Fruit fly (Drosophila melanogaster) whole organism, embryonic: ENCODE data around the gene AhcyL1.

Source experiments
- Ada2b ChIP-seq: fragments of 200-800 bp; sonication (Bioruptor generic); IDR thresholded peaks from 2 replicates; pipeline ENCODE4 v1.3.6; 2022; ENCODE audit warnings: missing biosample characterization, missing genetic modification characterization
- Blimp-1 ChIP-seq: fragments of 200-800 bp; sonication (Bioruptor generic); optimal IDR thresholded peaks from 3 replicates; lab custom pipeline; 2018; ENCODE audit warnings: missing biosample characterization, missing genetic modification characterization, mild to moderate bottlenecking, moderate library complexity, missing genetic modification reagents
- CG10979 ChIP-seq: fragments of 200-800 bp; sonication (Bioruptor generic); optimal IDR thresholded peaks from 2 replicates; lab custom pipeline; 2018; ENCODE audit warnings: missing biosample characterization, mild to moderate bottlenecking, missing genetic modification characterization, moderate library complexity
- CG11696 ChIP-seq: fragments of 200-800 bp; sonication (Bioruptor generic); IDR thresholded peaks from 2 replicates; pipeline ENCODE4 v1.3.6; 2022; ENCODE audit warnings: missing biosample characterization, missing genetic modification characterization
- CG11723 ChIP-seq: fragments of 200-800 bp; sonication (Bioruptor generic); optimal IDR thresholded peaks from 2 replicates; lab custom pipeline; 2017; ENCODE audit warnings: missing biosample characterization, mild to moderate bottlenecking, missing genetic modification characterization
- CG12071 ChIP-seq: fragments of 200-800 bp; sonication (Bioruptor generic); optimal IDR thresholded peaks from 3 replicates; lab custom pipeline; 2018; ENCODE audit warnings: missing biosample characterization, mild to moderate bottlenecking, missing genetic modification characterization
- CG12391 ChIP-seq: fragments of 200-800 bp; sonication (Bioruptor generic); optimal IDR thresholded peaks from 3 replicates; lab custom pipeline; 2018; ENCODE audit warnings: missing biosample characterization, mild to moderate bottlenecking, missing genetic modification characterization, moderate library complexity
- CG14014 ChIP-seq: fragments of 200-800 bp; sonication (Bioruptor generic); IDR thresholded peaks from 2 replicates; pipeline ENCODE4 v1.3.6; 2022; ENCODE audit warnings: missing biosample characterization, missing genetic modification characterization
- CG14667 ChIP-seq: fragments of 200-800 bp; sonication (Bioruptor generic); IDR thresholded peaks from 2 replicates; pipeline ENCODE4 v1.3.6; 2022; ENCODE audit warnings: missing biosample characterization, missing genetic modification characterization
- CG1529 ChIP-seq: fragments of 200-800 bp; sonication (Bioruptor generic); optimal IDR thresholded peaks from 3 replicates; lab custom pipeline; 2018; ENCODE audit warnings: missing biosample characterization, missing genetic modification characterization
- CG15479 ChIP-seq: fragments of 200-800 bp; sonication (Bioruptor generic); optimal IDR thresholded peaks from 3 replicates; lab custom pipeline; 2019; ENCODE audit warnings: missing biosample characterization, mild to moderate bottlenecking, missing genetic modification characterization, moderate library complexity
- CG18262 ChIP-seq: fragments of 200-800 bp; optimal IDR thresholded peaks from 3 replicates; lab custom pipeline; 2019; ENCODE audit warnings: missing biosample characterization, mild to moderate bottlenecking, missing genetic modification characterization, moderate library complexity
- CG18619 ChIP-seq: fragments of 200-800 bp; sonication (Bioruptor generic); optimal IDR thresholded peaks from 3 replicates; lab custom pipeline; 2017; ENCODE audit warnings: missing biosample characterization, mild to moderate bottlenecking, missing genetic modification characterization
- CG2712 ChIP-seq: fragments of 200-800 bp; optimal IDR thresholded peaks from 3 replicates; lab custom pipeline; 2019; ENCODE audit warnings: missing biosample characterization, mild to moderate bottlenecking, missing genetic modification characterization, moderate library complexity
- CG30403 ChIP-seq: fragments of 200-800 bp; sonication (Bioruptor generic); optimal IDR thresholded peaks from 3 replicates; lab custom pipeline; 2016; ENCODE audit warnings: missing biosample characterization, missing genetic modification characterization
- CG4424 ChIP-seq: fragments of 200-800 bp; sonication (Bioruptor generic); optimal IDR thresholded peaks from 3 replicates; lab custom pipeline; 2016; ENCODE audit warnings: missing biosample characterization, missing genetic modification characterization
- CG7372 ChIP-seq: fragments of 200-800 bp; sonication (Bioruptor generic); IDR thresholded peaks from 2 replicates; pipeline ENCODE4 v1.3.6; 2022; ENCODE audit warnings: missing biosample characterization, missing genetic modification characterization
- CG8944 ChIP-seq: fragments of 200-800 bp; sonication (Bioruptor generic); optimal IDR thresholded peaks from 3 replicates; lab custom pipeline; 2016; ENCODE audit warnings: missing biosample characterization, missing genetic modification characterization
- Camta ChIP-seq: fragments of 200-800 bp; sonication (Bioruptor generic); optimal IDR thresholded peaks from 2 replicates; lab custom pipeline; 2016; ENCODE audit warnings: missing biosample characterization, missing genetic modification characterization
- Dek ChIP-seq: fragments of 200-800 bp; sonication (Bioruptor generic); optimal IDR thresholded peaks from 3 replicates; lab custom pipeline; 2019; ENCODE audit warnings: missing biosample characterization, mild to moderate bottlenecking, missing genetic modification characterization, moderate library complexity
- Hr78 ChIP-seq, 2 experiments: fragments of 200-800 bp in 1 of 2; fragments of >200 bp in 1 of 2; sonication (Bioruptor generic) in 1 of 2; optimal IDR thresholded peaks; 2 replicates each; lab custom pipeline; 2017 to 2019; ENCODE audit warnings: missing biosample characterization in 2 of 2, missing genetic modification characterization in 2 of 2, mild to moderate bottlenecking in 1 of 2, moderate library complexity in 1 of 2
- Kr ChIP-seq: fragments of 200-800 bp; sonication (Bioruptor generic); optimal IDR thresholded peaks from 2 replicates; lab custom pipeline; 2017; ENCODE audit warnings: missing biosample characterization, mild to moderate bottlenecking, missing genetic modification characterization
- MBD-R2 ChIP-seq: fragments of 200-800 bp; sonication (Bioruptor generic); IDR thresholded peaks from 2 replicates; pipeline ENCODE4 v1.3.6; 2022; ENCODE audit warnings: missing biosample characterization, missing genetic modification characterization
- Med ChIP-seq: fragments of 200-800 bp; sonication (Bioruptor generic); peaks from one replicate; lab custom pipeline; 2016; ENCODE audit warnings: missing biosample characterization, missing genetic modification characterization, mild to moderate bottlenecking, inconsistent platforms, moderate library complexity
- Oaz ChIP-seq: fragments of 200-800 bp; sonication (Bioruptor generic); IDR thresholded peaks from 2 replicates; pipeline ENCODE4 v1.3.6; 2022; ENCODE audit warnings: missing biosample characterization, missing genetic modification characterization
- Rx ChIP-seq: fragments of 200-800 bp; sonication (Bioruptor generic); IDR thresholded peaks from 2 replicates; pipeline ENCODE4 v1.3.6; 2022; ENCODE audit warnings: missing biosample characterization, missing genetic modification characterization
- Taf1 ChIP-seq: fragments of 200-800 bp; sonication (Bioruptor generic); IDR thresholded peaks from 2 replicates; pipeline ENCODE4 v1.3.6; 2022; ENCODE audit warnings: missing biosample characterization, missing genetic modification characterization
- ab ChIP-seq: fragments of 200-800 bp; sonication (Bioruptor generic); optimal IDR thresholded peaks from 2 replicates; lab custom pipeline; 2016; ENCODE audit warnings: missing biosample characterization, missing genetic modification characterization
- aop ChIP-seq: fragments of 200-800 bp; sonication (Bioruptor generic); IDR thresholded peaks from 2 replicates; pipeline ENCODE4 v1.3.6; 2022; ENCODE audit warnings: missing biosample characterization, missing genetic modification characterization
- chinmo ChIP-seq: fragments of 200-800 bp; sonication (Bioruptor generic); IDR thresholded peaks from 4 replicates; pipeline ENCODE4 v1.3.6; 2022; ENCODE audit warnings: missing biosample characterization, missing genetic modification characterization; ENCODE audit not compliant: partially characterized antibody
- croc ChIP-seq: fragments of 200-800 bp; sonication (Bioruptor generic); conservative IDR thresholded peaks from 3 replicates; pipeline ENCODE4 v1.3.6; 2022; ENCODE audit warnings: missing biosample characterization, missing genetic modification characterization
- dysf ChIP-seq: fragments of 200-800 bp; sonication (Bioruptor generic); IDR thresholded peaks from 3 replicates; pipeline ENCODE4 v1.3.6; 2022; ENCODE audit warnings: missing biosample characterization, missing genetic modification characterization
- emc ChIP-seq: fragments of 200-800 bp; sonication (Bioruptor generic); optimal IDR thresholded peaks from 2 replicates; lab custom pipeline; 2016; ENCODE audit warnings: missing biosample characterization, missing genetic modification characterization
- fd3F ChIP-seq: fragments of 200-800 bp; sonication (Bioruptor generic); optimal IDR thresholded peaks from 2 replicates; lab custom pipeline; 2018; ENCODE audit warnings: missing biosample characterization, mild to moderate bottlenecking, missing genetic modification characterization, moderate library complexity
- fd96Cb ChIP-seq: fragments of 200-800 bp; sonication (Bioruptor generic); optimal IDR thresholded peaks from 2 replicates; lab custom pipeline; 2018; ENCODE audit warnings: missing biosample characterization, mild to moderate bottlenecking, missing genetic modification characterization, moderate library complexity
- fru ChIP-seq: fragments of >200 bp; optimal IDR thresholded peaks from 2 replicates; lab custom pipeline; 2017
- hkb ChIP-seq, 2 experiments: fragments of 200-800 bp in 1 of 2; fragments of >200 bp in 1 of 2; sonication (Bioruptor generic) in 1 of 2; IDR thresholded peaks in 1 of 2; optimal IDR thresholded peaks in 1 of 2; 2 replicates each; pipeline versions ENCODE4 v1.3.6 to Lab custom; 2017 to 2022; ENCODE audit warnings: missing biosample characterization in 1 of 2, missing genetic modification characterization in 1 of 2
- maf-S ChIP-seq: fragments of 200-800 bp; sonication (Bioruptor generic); optimal IDR thresholded peaks from 2 replicates; lab custom pipeline; 2016; ENCODE audit warnings: missing biosample characterization, missing genetic modification characterization
- nerfin-2 ChIP-seq: fragments of 200-800 bp; sonication (Bioruptor generic); IDR thresholded peaks from 2 replicates; pipeline ENCODE4 v1.3.6; 2022; ENCODE audit warnings: missing biosample characterization, missing genetic modification characterization; ENCODE audit not compliant: partially characterized antibody
- nmo ChIP-seq: fragments of 200-800 bp; sonication (Bioruptor generic); optimal IDR thresholded peaks from 2 replicates; lab custom pipeline; 2018; ENCODE audit warnings: missing biosample characterization, mild to moderate bottlenecking, missing genetic modification characterization, moderate library complexity
- onecut ChIP-seq: fragments of 200-800 bp; sonication (Bioruptor generic); IDR thresholded peaks from 2 replicates; pipeline ENCODE4 v1.3.6; 2022; ENCODE audit warnings: missing biosample characterization, missing genetic modification characterization
- p53 ChIP-seq: fragments of 200-800 bp; sonication (Bioruptor generic); optimal IDR thresholded peaks from 2 replicates; lab custom pipeline; 2016; ENCODE audit warnings: missing biosample characterization, missing genetic modification characterization
- phol ChIP-seq: fragments of 200-800 bp; sonication (Bioruptor generic); optimal IDR thresholded peaks from 3 replicates; lab custom pipeline; 2018; ENCODE audit warnings: missing biosample characterization, mild to moderate bottlenecking, missing genetic modification characterization, moderate library complexity
- schlank ChIP-seq: fragments of 200-800 bp; sonication (Bioruptor generic); optimal IDR thresholded peaks from 2 replicates; lab custom pipeline; 2018; ENCODE audit warnings: missing biosample characterization, mild to moderate bottlenecking, missing genetic modification characterization
- sd ChIP-seq: fragments of 200-800 bp; sonication (Bioruptor generic); optimal IDR thresholded peaks from 3 replicates; lab custom pipeline; 2018; ENCODE audit warnings: missing biosample characterization, mild to moderate bottlenecking, missing genetic modification characterization, moderate library complexity
- sens-2 ChIP-seq: fragments of 200-800 bp; sonication (Bioruptor generic); IDR thresholded peaks from 2 replicates; pipeline ENCODE4 v1.3.6; 2022; ENCODE audit warnings: missing biosample characterization, missing genetic modification characterization
- slou ChIP-seq: fragments of 200-800 bp; sonication (Bioruptor generic); optimal IDR thresholded peaks from 3 replicates; lab custom pipeline; 2016; ENCODE audit warnings: missing biosample characterization, missing genetic modification characterization
- trem ChIP-seq: fragments of 200-800 bp; optimal IDR thresholded peaks from 3 replicates; lab custom pipeline; 2019; ENCODE audit warnings: missing biosample characterization, mild to moderate bottlenecking, missing genetic modification characterization, moderate library complexity
- vvl ChIP-seq: fragments of 200-800 bp; sonication (Bioruptor generic); IDR thresholded peaks from 2 replicates; pipeline ENCODE4 v1.3.6; 2022; ENCODE audit warnings: missing biosample characterization, missing genetic modification characterization
- zen ChIP-seq: fragments of 200-800 bp; sonication (Bioruptor generic); optimal IDR thresholded peaks from 3 replicates; lab custom pipeline; 2018; ENCODE audit warnings: missing biosample characterization, mild to moderate bottlenecking, missing genetic modification characterization, moderate library complexity

AhcyL1 gene

DNA sequence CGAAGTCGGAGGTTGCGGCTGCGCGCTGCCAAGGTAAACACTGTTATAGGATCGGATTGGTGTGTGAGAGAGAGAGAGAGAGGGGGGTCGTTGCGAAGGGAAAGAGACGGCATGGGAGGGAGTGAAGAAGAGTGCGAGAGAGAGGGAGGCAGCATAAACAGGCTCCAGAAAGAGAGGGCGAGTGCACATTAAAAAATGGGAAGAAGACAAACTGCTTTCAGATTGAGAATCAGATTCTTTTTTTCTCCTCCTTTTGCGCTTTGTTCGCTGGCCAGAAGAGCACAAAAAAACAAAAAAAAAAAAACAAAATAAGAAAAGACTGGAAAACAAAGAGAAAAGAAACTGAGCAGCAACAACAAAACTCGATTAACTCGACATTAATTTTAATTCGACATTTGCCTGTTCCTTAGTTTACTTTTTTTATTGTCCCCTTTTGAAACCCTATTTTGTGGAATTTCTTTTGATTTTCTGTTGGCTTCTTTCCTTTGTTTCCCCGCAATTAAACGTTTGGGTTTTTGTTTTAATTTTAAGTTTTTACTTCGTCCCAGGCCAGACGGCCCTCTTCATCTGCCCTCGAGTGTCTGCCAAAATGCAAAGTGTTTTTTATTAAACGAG, 36.3 kb upstream of the AhcyL1 start (continued):
- TF ChIP-seq CG11723 (GFP tag; lab: Kevin White, UChicago) (no peak), CG12071 (GFP tag; lab: Kevin White, UChicago) (no peak), CG8944 (no peak), Med (peak; percentile 47), CG4424 (peak; percentile 7), ab (GFP tag; lab: Kevin White, UChicago) (no peak), Taf1 (no peak), CG18262 (tag; lab: Kevin White, UChicago) (peak; percentile 1), Camta (GFP tag; lab: Kevin White, UChicago) (no peak), Kr (GFP tag; lab: Kevin White, UChicago) (no peak), CG14014 (no peak), MBD-R2 (GFP tag; lab: Robert Waterston, UW) (no peak), sens-2 (GFP tag; lab: Robert Waterston, UW) (no peak), sd (tag; lab: Kevin White, UChicago) (no peak), schlank (tag; lab: Kevin White, UChicago) (no peak), CG12391 (tag; lab: Kevin White, UChicago) (peak; percentile 14), hkb (optimal IDR thresholded peaks at IDR 0.05; lab: Kevin White, UChicago) (no peak), hkb (GFP tag; IDR thresholded peaks at IDR 0.05; lab: Robert Waterston, UW) (no peak), croc (GFP tag; lab: Robert Waterston, UW) (no peak), slou (GFP tag; lab: Kevin White, UChicago) (no peak), Ada2b (GFP tag; lab: Robert Waterston, UW) (no peak), fd3F (GFP tag; lab: Kevin White, UChicago) (no peak), dysf (peak; percentile 11; the same call in 1 of the 3 replicates), fru (lab: Kevin White, UChicago) (no peak), Blimp-1 (GFP tag; lab: Kevin White, UChicago) (peak; percentile 20), CG10979 (tag; lab: Kevin White, UChicago) (peak; percentile 23), CG7372 (GFP tag; lab: Robert Waterston, UW) (no peak), zen (peak; percentile 33), CG1529 (GFP tag; lab: Kevin White, UChicago) (no peak), maf-S (no peak), phol (tag; lab: Kevin White, UChicago) (no peak), trem (no peak), CG2712 (tag; lab: Kevin White, UChicago) (peak; percentile 16), CG18619 (GFP tag; lab: Kevin White, UChicago) (no peak), nerfin-2 (GFP tag; lab: Robert Waterston, UW) (no peak), CG15479 (GFP tag; lab: Kevin White, UChicago) (peak; percentile 22), Hr78 (GFP tag; optimal IDR thresholded peaks at IDR 0.05; lab: Kevin White, UChicago) (no peak), vvl (GFP tag; lab: Robert Waterston, UW) (peak; percentile 29; the same call in 1 of the 2 replicates), CG14667 (GFP tag; lab: Robert Waterston, UW) (no peak), Oaz (GFP tag; lab: Robert Waterston, UW) (no peak), onecut (GFP tag; lab: Robert Waterston, UW) (no peak), fd96Cb (no peak), Rx (GFP tag; lab: Robert Waterston, UW) (no peak), aop (no peak), CG30403 (peak; percentile 2), Dek (tag; lab: Kevin White, UChicago) (no peak), CG11696 (GFP tag; lab: Robert Waterston, UW) (peak; percentile 87), chinmo (0 out of 4 replicates have a peak, but pooled peaks have one; percentile 41), emc (GFP tag; lab: Kevin White, UChicago) (no peak), p53 (GFP tag; lab: Kevin White, UChicago) (no peak), nmo (GFP tag; lab: Kevin White, UChicago) (no peak)
